Fruit fly (Drosophila melanogaster) whole organism, prepupa: ENCODE measurements around the gene Rhp.

Experiments
- CG10631 ChIP-seq: fragments of 200-800 bp; sonication (Bioruptor generic); optimal IDR thresholded peaks from 2 replicates; lab custom pipeline; 2016; ENCODE audit warnings: missing biosample characterization, missing genetic modification characterization
- CG34406 ChIP-seq: fragments of 200-800 bp; sonication (Bioruptor generic); optimal IDR thresholded peaks from 3 replicates; lab custom pipeline; 2016; ENCODE audit warnings: missing biosample characterization, missing genetic modification characterization
- CG3919 ChIP-seq: fragments of 200-800 bp; sonication (Bioruptor generic); optimal IDR thresholded peaks from 3 replicates; lab custom pipeline; 2016; ENCODE audit warnings: missing biosample characterization, missing genetic modification characterization
- Ets96B ChIP-seq: fragments of 200-800 bp; optimal IDR thresholded peaks from 2 replicates; lab custom pipeline; 2019; ENCODE audit warnings: missing biosample characterization, mild to moderate bottlenecking, missing genetic modification characterization, moderate library complexity
- esn ChIP-seq: fragments of 200-800 bp; sonication (Bioruptor generic); optimal IDR thresholded peaks from 2 replicates; lab custom pipeline; 2016; ENCODE audit warnings: missing biosample characterization, mild to moderate bottlenecking, missing genetic modification characterization, moderate library complexity
- svp ChIP-seq: fragments of 200-800 bp; sonication (Bioruptor generic); peaks from one replicate; lab custom pipeline; 2016; ENCODE audit warnings: missing biosample characterization, missing genetic modification characterization

DNA sequence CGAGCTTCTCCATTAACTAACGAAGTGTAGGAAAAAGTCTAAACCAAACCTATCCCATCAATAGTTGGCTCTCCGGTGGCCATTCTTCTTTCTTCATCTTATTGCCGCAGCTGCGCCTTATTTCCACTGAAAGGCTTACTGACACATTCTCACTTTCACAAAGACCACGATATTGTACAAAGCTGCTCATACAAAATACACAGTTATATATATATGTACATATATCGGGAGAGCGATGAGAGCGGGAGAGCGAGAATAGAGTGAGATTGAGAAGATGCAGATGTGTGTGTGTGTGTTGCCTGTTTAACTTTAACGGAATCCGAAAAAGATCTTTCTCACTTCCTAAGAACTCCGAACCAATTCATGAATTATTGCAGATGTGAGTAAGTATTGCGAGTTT, 24.5 kb downstream of the Rhp start:
- no peak for TF ChIP-seq esn (GFP tag; lab: Kevin White, UChicago)
- no peak for TF ChIP-seq svp (GFP tag; lab: Kevin White, UChicago)
- TF ChIP-seq Ets96B = no peak
- no peak for TF ChIP-seq CG34406
- TF ChIP-seq CG10631 (GFP tag; lab: Kevin White, UChicago) = no peak
- no peak for TF ChIP-seq CG3919 (GFP tag; lab: Kevin White, UChicago)
